Fruit fly (Drosophila melanogaster): ENCODE results near the gene rhea.

dm6 chr3L:8578470-8578869 lies 33.7 kb downstream of the rhea start:
- TF ChIP-seq svp (GFP tag) (no peak), CG16779 (tag; optimal IDR thresholded peaks at IDR 0.05) (no peak), CG11902 (GFP tag; optimal IDR thresholded peaks at IDR 0.05) (no peak), Eip78C (GFP tag) (no peak), acj6 (GFP tag; optimal IDR thresholded peaks at IDR 0.05) (no peak), Gug (GFP tag; IDR thresholded peaks at IDR 0.05) (no peak), vri (GFP tag; optimal IDR thresholded peaks at IDR 0.05) (no peak), Hr38 (GFP tag; optimal IDR thresholded peaks at IDR 0.05) (no peak), CG6276 (GFP tag; optimal IDR thresholded peaks at IDR 0.05) (no peak)
